Fruit fly (Drosophila melanogaster) whole organism, embryonic: ENCODE results near the gene CG12995.
A peak's percentile ranks its signal among the peaks of the same experiment; 100 is the strongest.

Experiments
- CG10462 ChIP-seq: fragments of 200-800 bp; sonication (Bioruptor generic); optimal IDR thresholded peaks from 2 replicates; lab custom pipeline; 2016; ENCODE audit warnings: missing biosample characterization, missing genetic modification characterization
- CG11398 ChIP-seq: fragments of 200-800 bp; sonication (Bioruptor generic); optimal IDR thresholded peaks from 2 replicates; lab custom pipeline; 2016; ENCODE audit warnings: missing biosample characterization, missing genetic modification characterization
- CG1233 ChIP-seq: fragments of 200-800 bp; sonication (Bioruptor generic); optimal IDR thresholded peaks from 4 replicates; lab custom pipeline; 2018; ENCODE audit warnings: missing biosample characterization, mild to moderate bottlenecking, missing genetic modification characterization
- CG14710 ChIP-seq: fragments of 200-800 bp; sonication (Bioruptor generic); optimal IDR thresholded peaks from 3 replicates; lab custom pipeline; 2019; ENCODE audit warnings: missing biosample characterization, mild to moderate bottlenecking, missing genetic modification characterization, moderate library complexity
- CG15073 ChIP-seq: fragments of 200-800 bp; sonication (Bioruptor generic); optimal IDR thresholded peaks from 2 replicates; lab custom pipeline; 2016; ENCODE audit warnings: missing biosample characterization, missing genetic modification characterization
- CG15696 ChIP-seq: fragments of 200-800 bp; sonication (Bioruptor generic); optimal IDR thresholded peaks from 2 replicates; lab custom pipeline; 2019; ENCODE audit warnings: missing biosample characterization, mild to moderate bottlenecking, missing genetic modification characterization, moderate library complexity
- CG1602 ChIP-seq: fragments of 200-800 bp; sonication (Bioruptor generic); optimal IDR thresholded peaks from 3 replicates; lab custom pipeline; 2016; ENCODE audit warnings: missing biosample characterization, missing genetic modification characterization
- CG17328 ChIP-seq: fragments of 200-800 bp; sonication (Bioruptor generic); IDR thresholded peaks from 2 replicates; pipeline ENCODE4 v1.3.6; 2022; ENCODE audit warnings: missing biosample characterization, missing genetic modification characterization
- CG17359 ChIP-seq: fragments of 200-800 bp; sonication (Bioruptor generic); optimal IDR thresholded peaks from 3 replicates; lab custom pipeline; 2018; ENCODE audit warnings: missing biosample characterization, mild to moderate bottlenecking, missing genetic modification characterization, moderate library complexity
- CG17568 ChIP-seq: fragments of 200-800 bp; sonication (Bioruptor generic); optimal IDR thresholded peaks from 2 replicates; lab custom pipeline; 2018; ENCODE audit warnings: missing biosample characterization, mild to moderate bottlenecking, missing genetic modification characterization, moderate library complexity
- CG2202 ChIP-seq: fragments of 200-800 bp; sonication (Bioruptor generic); optimal IDR thresholded peaks from 2 replicates; lab custom pipeline; 2018; ENCODE audit warnings: missing biosample characterization, mild to moderate bottlenecking, missing genetic modification characterization
- CG30020 ChIP-seq: fragments of 200-800 bp; optimal IDR thresholded peaks from 2 replicates; lab custom pipeline; 2019; ENCODE audit warnings: missing biosample characterization, mild to moderate bottlenecking, missing genetic modification characterization, moderate library complexity
- CG4282 ChIP-seq: fragments of 200-800 bp; sonication (Bioruptor generic); optimal IDR thresholded peaks from 2 replicates; lab custom pipeline; 2016; ENCODE audit warnings: missing biosample characterization, missing genetic modification characterization
- CG4328 ChIP-seq: fragments of 200-800 bp; sonication (Bioruptor generic); optimal IDR thresholded peaks from 3 replicates; lab custom pipeline; 2017; ENCODE audit warnings: missing biosample characterization, missing genetic modification reagents, missing genetic modification characterization
- CG4617 ChIP-seq: fragments of 200-800 bp; sonication (Bioruptor generic); optimal IDR thresholded peaks from 3 replicates; lab custom pipeline; 2016; ENCODE audit warnings: missing biosample characterization, missing genetic modification characterization, borderline replicate concordance
- CG6813 ChIP-seq: fragments of 200-800 bp; sonication (Bioruptor generic); optimal IDR thresholded peaks from 2 replicates; lab custom pipeline; 2017; ENCODE audit warnings: missing biosample characterization, missing genetic modification characterization, mild to moderate bottlenecking, moderate library complexity, missing genetic modification reagents
- CG9215 ChIP-seq: fragments of 200-800 bp; sonication (Bioruptor generic); IDR thresholded peaks from 2 replicates; pipeline ENCODE4 v1.3.6; 2022; ENCODE audit warnings: missing biosample characterization, missing genetic modification characterization
- CTCF ChIP-seq: fragments of 200-800 bp; sonication (Bioruptor generic); optimal IDR thresholded peaks from 2 replicates; lab custom pipeline; 2017; ENCODE audit warnings: missing biosample characterization, mild to moderate bottlenecking, missing genetic modification characterization, moderate library complexity
- Drgx ChIP-seq: fragments of 200-800 bp; sonication (Bioruptor generic); IDR thresholded peaks from 2 replicates; pipeline ENCODE4 v1.3.6; 2022; ENCODE audit warnings: missing biosample characterization, missing genetic modification characterization
- HLH54F ChIP-seq: fragments of 200-800 bp; sonication (Bioruptor generic); optimal IDR thresholded peaks from 3 replicates; lab custom pipeline; 2016; ENCODE audit warnings: missing biosample characterization, missing genetic modification characterization
- Hand ChIP-seq: fragments of 200-800 bp; sonication (Bioruptor generic); optimal IDR thresholded peaks from 2 replicates; lab custom pipeline; 2017; ENCODE audit warnings: mild to moderate bottlenecking, missing biosample characterization, missing genetic modification reagents, missing genetic modification characterization
- HmgD ChIP-seq: fragments of 200-800 bp; sonication (Bioruptor generic); optimal IDR thresholded peaks from 3 replicates; lab custom pipeline; 2016; ENCODE audit warnings: missing biosample characterization, missing genetic modification characterization
- MBD-R2 ChIP-seq: fragments of 200-800 bp; sonication (Bioruptor generic); IDR thresholded peaks from 2 replicates; pipeline ENCODE4 v1.3.6; 2022; ENCODE audit warnings: missing biosample characterization, missing genetic modification characterization
- Mad ChIP-seq: fragments of 200-800 bp; sonication (Bioruptor generic); optimal IDR thresholded peaks from 2 replicates; lab custom pipeline; 2016; ENCODE audit warnings: missing biosample characterization, missing genetic modification characterization
- Med ChIP-seq: fragments of 200-800 bp; sonication (Bioruptor generic); peaks from one replicate; lab custom pipeline; 2016; ENCODE audit warnings: missing biosample characterization, missing genetic modification characterization, mild to moderate bottlenecking, inconsistent platforms, moderate library complexity
- Myb ChIP-seq: fragments of 200-800 bp; sonication (Bioruptor generic); optimal IDR thresholded peaks from 2 replicates; lab custom pipeline; 2016; ENCODE audit warnings: missing biosample characterization, missing genetic modification characterization
- Opbp ChIP-seq: fragments of 200-800 bp; sonication (Bioruptor generic); IDR thresholded peaks from 3 replicates; pipeline ENCODE4 v1.3.6; 2022; ENCODE audit warnings: missing biosample characterization, missing genetic modification characterization; ENCODE audit not compliant: partially characterized antibody
- Ptx1 ChIP-seq: fragments of 200-800 bp; sonication (Bioruptor generic); IDR thresholded peaks from 2 replicates; pipeline ENCODE4 v1.3.6; 2022; ENCODE audit warnings: missing biosample characterization, missing genetic modification characterization
- Sox100B ChIP-seq: fragments of 200-800 bp; sonication (Bioruptor generic); optimal IDR thresholded peaks from 3 replicates; lab custom pipeline; 2018; ENCODE audit warnings: missing biosample characterization, mild to moderate bottlenecking, missing genetic modification characterization
- Sry-δ ChIP-seq: fragments of 200-800 bp; sonication (Bioruptor generic); optimal IDR thresholded peaks from 2 replicates; lab custom pipeline; 2016; ENCODE audit warnings: missing biosample characterization, missing genetic modification characterization
- Xbp1 ChIP-seq: fragments of 200-800 bp; sonication (Bioruptor generic); optimal IDR thresholded peaks from 3 replicates; lab custom pipeline; 2016; ENCODE audit warnings: missing biosample characterization, mild to moderate bottlenecking, missing genetic modification characterization
- YL-1 ChIP-seq: fragments of 200-800 bp; sonication (Bioruptor generic); optimal IDR thresholded peaks from 3 replicates; lab custom pipeline; 2017; ENCODE audit warnings: missing biosample characterization, mild to moderate bottlenecking, missing genetic modification characterization
- abd-A ChIP-seq: fragments of 200-800 bp; sonication (Bioruptor generic); optimal IDR thresholded peaks from 3 replicates; lab custom pipeline; 2019; ENCODE audit warnings: missing biosample characterization, mild to moderate bottlenecking, missing genetic modification characterization, moderate library complexity
- cg ChIP-seq: fragments of 200-800 bp; sonication (Bioruptor generic); optimal IDR thresholded peaks from 3 replicates; lab custom pipeline; 2019; ENCODE audit warnings: missing biosample characterization, mild to moderate bottlenecking, missing genetic modification characterization, moderate library complexity
- chif ChIP-seq, 2 experiments: fragments of 200-800 bp; sonication (Bioruptor generic); optimal IDR thresholded peaks; 3 replicates each; lab custom pipeline; 2016; ENCODE audit warnings: missing biosample characterization in 2 of 2, missing genetic modification characterization in 2 of 2
- dysf ChIP-seq: fragments of 200-800 bp; sonication (Bioruptor generic); IDR thresholded peaks from 3 replicates; pipeline ENCODE4 v1.3.6; 2022; ENCODE audit warnings: missing biosample characterization, missing genetic modification characterization
- gfzf ChIP-seq: fragments of 200-800 bp; sonication (Bioruptor generic); optimal IDR thresholded peaks from 2 replicates; lab custom pipeline; 2016; ENCODE audit warnings: missing biosample characterization, mild to moderate bottlenecking, missing genetic modification characterization, moderate library complexity
- grau ChIP-seq: fragments of 200-800 bp; optimal IDR thresholded peaks from 3 replicates; lab custom pipeline; 2019; ENCODE audit warnings: missing biosample characterization, mild to moderate bottlenecking, missing genetic modification characterization, moderate library complexity
- gro ChIP-seq: fragments of 200-800 bp; sonication (Bioruptor generic); optimal IDR thresholded peaks from 2 replicates; lab custom pipeline; 2016; ENCODE audit warnings: missing biosample characterization, missing genetic modification characterization
- hb ChIP-seq: fragments of 200-800 bp; sonication (Bioruptor generic); IDR thresholded peaks from 3 replicates; pipeline ENCODE4 v1.3.6; 2022; ENCODE audit warnings: missing biosample characterization, missing genetic modification characterization; ENCODE audit not compliant: partially characterized antibody
- her ChIP-seq: fragments of 200-800 bp; sonication (Bioruptor generic); optimal IDR thresholded peaks from 2 replicates; lab custom pipeline; 2016; ENCODE audit warnings: missing biosample characterization, missing genetic modification characterization
- kni ChIP-seq: fragments of 200-800 bp; sonication (Bioruptor generic); optimal IDR thresholded peaks from 3 replicates; lab custom pipeline; 2017; ENCODE audit warnings: mild to moderate bottlenecking, missing biosample characterization, missing genetic modification reagents, missing genetic modification characterization
- maf-S ChIP-seq: fragments of 200-800 bp; sonication (Bioruptor generic); optimal IDR thresholded peaks from 2 replicates; lab custom pipeline; 2016; ENCODE audit warnings: missing biosample characterization, missing genetic modification characterization
- nom ChIP-seq: fragments of 200-800 bp; sonication (Bioruptor generic); optimal IDR thresholded peaks from 2 replicates; lab custom pipeline; 2017; ENCODE audit warnings: missing biosample characterization, missing genetic modification characterization, mild to moderate bottlenecking, moderate library complexity, missing genetic modification reagents
- onecut ChIP-seq: fragments of 200-800 bp; sonication (Bioruptor generic); IDR thresholded peaks from 2 replicates; pipeline ENCODE4 v1.3.6; 2022; ENCODE audit warnings: missing biosample characterization, missing genetic modification characterization
- p53 ChIP-seq: fragments of 200-800 bp; sonication (Bioruptor generic); optimal IDR thresholded peaks from 2 replicates; lab custom pipeline; 2016; ENCODE audit warnings: missing biosample characterization, missing genetic modification characterization
- pho ChIP-seq: fragments of 200-800 bp; sonication (Bioruptor generic); optimal IDR thresholded peaks from 2 replicates; lab custom pipeline; 2016; ENCODE audit warnings: missing biosample characterization, missing genetic modification characterization
- phol ChIP-seq: fragments of 200-800 bp; sonication (Bioruptor generic); optimal IDR thresholded peaks from 3 replicates; lab custom pipeline; 2018; ENCODE audit warnings: missing biosample characterization, mild to moderate bottlenecking, missing genetic modification characterization, moderate library complexity
- pita ChIP-seq: fragments of 200-800 bp; sonication (Bioruptor generic); optimal IDR thresholded peaks from 2 replicates; lab custom pipeline; 2017; ENCODE audit warnings: missing biosample characterization, mild to moderate bottlenecking, missing genetic modification characterization
- pzg ChIP-seq: fragments of 200-800 bp; sonication (Bioruptor generic); optimal IDR thresholded peaks from 3 replicates; lab custom pipeline; 2018; ENCODE audit warnings: missing biosample characterization, mild to moderate bottlenecking, missing genetic modification characterization, moderate library complexity
- sob ChIP-seq: fragments of 200-800 bp; sonication (Bioruptor generic); IDR thresholded peaks from 2 replicates; pipeline ENCODE4 v1.3.6; 2022; ENCODE audit warnings: missing biosample characterization, missing genetic modification characterization
- toy ChIP-seq: fragments of 200-800 bp; sonication (Bioruptor generic); IDR thresholded peaks from 2 replicates; pipeline ENCODE4 v1.3.6; 2022; ENCODE audit warnings: missing biosample characterization, missing genetic modification characterization
- yki ChIP-seq: fragments of >200 bp; optimal IDR thresholded peaks from 3 replicates; lab custom pipeline; 2018

Gene CG12995

DNA sequence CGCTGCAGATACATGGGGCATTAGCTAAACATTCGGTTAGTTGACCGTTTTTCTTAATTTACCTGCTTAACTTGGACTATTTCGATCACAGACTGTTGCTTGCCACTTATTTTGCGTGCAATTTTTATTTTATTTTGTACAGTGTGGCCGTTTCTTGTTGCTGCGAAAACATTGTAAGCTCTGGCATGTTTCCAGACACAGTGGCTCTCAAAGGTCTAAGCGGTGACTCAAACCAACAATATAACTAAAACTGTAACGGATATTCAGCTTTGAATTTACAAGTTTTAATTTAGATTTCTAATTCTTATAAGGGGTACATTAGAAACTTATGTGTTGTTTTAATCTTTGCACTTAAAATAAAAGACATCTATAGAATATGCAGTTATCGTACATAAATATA lies 39.5 kb upstream of the CG12995 start, which contains the start of gene CG8675 (continued):
- TF ChIP-seq pho (GFP tag; lab: Kevin White, UChicago) = no peak
- peak; percentile 49 for TF ChIP-seq YL-1 (GFP tag; lab: Kevin White, UChicago)
- TF ChIP-seq MBD-R2 (GFP tag; lab: Robert Waterston, UW) = peak; percentile 73
- no peak for TF ChIP-seq CG4282
- no peak for TF ChIP-seq CG2202
- TF ChIP-seq CG17568 (GFP tag; lab: Kevin White, UChicago) = no peak
- TF ChIP-seq CG4617 (GFP tag; lab: Kevin White, UChicago) = peak; percentile 65
- peak; percentile 64 for TF ChIP-seq pita (GFP tag; lab: Kevin White, UChicago)
- TF ChIP-seq CG14710 (tag; lab: Kevin White, UChicago) = peak; percentile 32
- no peak for TF ChIP-seq cg (GFP tag; lab: Kevin White, UChicago)
- TF ChIP-seq CTCF (GFP tag; lab: Kevin White, UChicago) = peak; percentile 48
- no peak for TF ChIP-seq abd-A (tag; lab: Kevin White, UChicago)
- TF ChIP-seq Sry-δ (GFP tag; lab: Kevin White, UChicago) = peak; percentile 14
- TF ChIP-seq her (GFP tag; lab: Kevin White, UChicago) = no peak
- no peak for TF ChIP-seq maf-S (GFP tag; lab: Kevin White, UChicago)
- peak; percentile 15 for TF ChIP-seq phol (tag; lab: Kevin White, UChicago)
- no peak for TF ChIP-seq Xbp1 (GFP tag; lab: Kevin White, UChicago)
- TF ChIP-seq CG17359 = no peak
- TF ChIP-seq CG17328 (GFP tag; lab: Robert Waterston, UW) = no peak
- TF ChIP-seq CG4328 (GFP tag; lab: Kevin White, UChicago) = no peak
- no peak for TF ChIP-seq HLH54F (GFP tag; lab: Kevin White, UChicago)
- TF ChIP-seq Opbp (GFP tag; lab: Robert Waterston, UW) = peak; percentile 41; the same call in 1 of the 3 replicates
- TF ChIP-seq CG1602 (GFP tag; lab: Kevin White, UChicago) = no peak
- peak; percentile 92 for TF ChIP-seq gfzf (GFP tag; lab: Kevin White, UChicago)
- TF ChIP-seq grau (tag; lab: Kevin White, UChicago) = no peak
- no peak for TF ChIP-seq Sox100B (GFP tag; lab: Kevin White, UChicago)
- no peak for TF ChIP-seq Hand (GFP tag; lab: Kevin White, UChicago)
- TF ChIP-seq CG6813 (GFP tag; lab: Kevin White, UChicago) = no peak
- no peak for TF ChIP-seq toy (GFP tag; lab: Robert Waterston, UW)
- no peak for TF ChIP-seq dysf
- TF ChIP-seq Ptx1 = no peak
- peak; percentile 61 for TF ChIP-seq pzg
- no peak for TF ChIP-seq kni (GFP tag; lab: Kevin White, UChicago)
- TF ChIP-seq CG1233 (GFP tag; lab: Kevin White, UChicago) = no peak
- no peak for TF ChIP-seq sob (GFP tag; lab: Robert Waterston, UW)
- no peak for TF ChIP-seq Mad (GFP tag; lab: Kevin White, UChicago)
- no peak for TF ChIP-seq CG30020 (tag; lab: Kevin White, UChicago)
- TF ChIP-seq Myb = peak; percentile 99
- TF ChIP-seq HmgD (GFP tag; lab: Kevin White, UChicago) = no peak
- TF ChIP-seq p53 (GFP tag; lab: Kevin White, UChicago) = no peak
- TF ChIP-seq yki (lab: Kevin White, UChicago) = no peak
- peak; percentile 70 for TF ChIP-seq Med (GFP tag; lab: Kevin White, UChicago)
- no peak for TF ChIP-seq onecut (GFP tag; lab: Robert Waterston, UW)
- no peak for TF ChIP-seq chif (GFP tag; optimal IDR thresholded peaks at IDR 0.05; lab: Kevin White, UChicago)
- TF ChIP-seq Drgx (GFP tag; lab: Robert Waterston, UW) = no peak
- TF ChIP-seq CG10462 (GFP tag; lab: Kevin White, UChicago) = no peak
- TF ChIP-seq CG15073 (GFP tag; lab: Kevin White, UChicago) = no peak
- no peak for TF ChIP-seq CG11398
- no peak for TF ChIP-seq CG15696 (tag; lab: Kevin White, UChicago)
- no peak for TF ChIP-seq nom (GFP tag; lab: Kevin White, UChicago)
- no peak for TF ChIP-seq CG9215
- no peak for TF ChIP-seq gro (GFP tag; lab: Kevin White, UChicago)
- TF ChIP-seq hb (GFP tag; lab: Robert Waterston, UW) = no peak
